Worm (Caenorhabditis elegans) whole organism, late embryonic: ENCODE data around the gene lnkn-1.

Experiments used
- ceh-24 ChIP-seq: sonication (generic microtip); optimal IDR thresholded peaks from 2 replicates; lab custom pipeline; 2016; ENCODE audit warnings: mild to moderate bottlenecking, missing genetic modification characterization, missing compliant biosample characterization
- ceh-34 ChIP-seq: sonication (generic microtip); optimal IDR thresholded peaks from 2 replicates; lab custom pipeline; 2016; ENCODE audit warnings: mild to moderate bottlenecking, missing genetic modification characterization, missing compliant biosample characterization
- dve-1 ChIP-seq: sonication (generic microtip); optimal IDR thresholded peaks from 2 replicates; lab custom pipeline; 2017; ENCODE audit warnings: antibody characterized with exemption, mild to moderate bottlenecking, missing genetic modification characterization, missing compliant biosample characterization
- fax-1 ChIP-seq: sonication (generic microtip); optimal IDR thresholded peaks from 2 replicates; lab custom pipeline; 2016; ENCODE audit warnings: missing genotype, missing genetic modification characterization, missing compliant biosample characterization
- pqm-1 ChIP-seq: sonication (generic microtip); optimal IDR thresholded peaks from 2 replicates; lab custom pipeline; 2016; ENCODE audit warnings: missing genetic modification characterization, missing compliant biosample characterization
- sox-4 ChIP-seq: sonication (generic microtip); optimal IDR thresholded peaks from 2 replicates; lab custom pipeline; 2017; ENCODE audit warnings: mild to moderate bottlenecking, missing genetic modification characterization, inconsistent platforms, missing compliant biosample characterization
- ttx-3 ChIP-seq: sonication (generic microtip); optimal IDR thresholded peaks from 2 replicates; lab custom pipeline; 2016; ENCODE audit warnings: missing genetic modification reagents, missing genetic modification characterization, missing compliant biosample characterization

- TF ChIP-seq pqm-1 (tag; lab: Kevin White, UChicago) (no peak), sox-4 (tag; lab: Kevin White, UChicago) (no peak), ceh-24 (tag; lab: Kevin White, UChicago) (no peak), ttx-3 (tag; lab: Kevin White, UChicago) (no peak), fax-1 (peak; percentile 29), ceh-34 (no peak), dve-1 (tag; lab: Kevin White, UChicago) (no peak)
Measured at ce11 chrIII:8850482-8851047, 39.5 kb upstream of the lnkn-1 start, which contains the start of gene F44E2.9.
